Worm (Caenorhabditis elegans) whole organism, L1 larva: ENCODE measurements around the gene cyp-13A1.

ENCODE experiments used
- C16A3.4 ChIP-seq: fragments of 150-350 bp; optimal IDR thresholded peaks from 2 replicates; lab custom pipeline; 2014; ENCODE audit warnings: missing biosample characterization, missing genetic modification characterization
- egl-27 ChIP-seq, 2 experiments: fragments of 150-350 bp in 1 of 2; sonication (generic microtip); optimal IDR thresholded peaks; 3 replicates each; lab custom pipeline; 2017 to 2018; ENCODE audit warnings: missing biosample characterization in 2 of 2, missing genetic modification characterization in 2 of 2, missing genetic modification reagents in 2 of 2
- elt-2 ChIP-seq: sonication (generic microtip); optimal IDR thresholded peaks from 2 replicates; lab custom pipeline; 2016; ENCODE audit warnings: missing genetic modification characterization, mild to moderate bottlenecking, inconsistent platforms, missing compliant biosample characterization, missing genetic modification reagents
- elt-3 ChIP-seq, 6 experiments: fragments of 150-350 bp in 1 of 6; sonication (generic microtip); optimal IDR thresholded peaks; 2 replicates each; lab custom pipeline; 2017 to 2018; ENCODE audit warnings: missing biosample characterization in 6 of 6, missing genetic modification characterization in 6 of 6, inconsistent platforms in 1 of 6
- lsy-2 ChIP-seq, 2 experiments: fragments of 150-350 bp; optimal IDR thresholded peaks; 2 replicates each; lab custom pipeline; 2014; ENCODE audit warnings: missing biosample characterization in 2 of 2, missing genetic modification characterization in 2 of 2
- nhr-11 ChIP-seq: fragments of 150-350 bp; optimal IDR thresholded peaks from 2 replicates; lab custom pipeline; 2014; ENCODE audit warnings: missing biosample characterization, missing genetic modification characterization
- nhr-237 ChIP-seq: fragments of 150-350 bp; optimal IDR thresholded peaks from 2 replicates; lab custom pipeline; 2014; ENCODE audit warnings: missing biosample characterization, missing genetic modification characterization
- pqm-1 ChIP-seq: sonication (generic microtip); optimal IDR thresholded peaks from 3 replicates; lab custom pipeline; 2017; ENCODE audit warnings: missing biosample characterization, missing genetic modification characterization
- skn-1 ChIP-seq: fragments of 150-350 bp; optimal IDR thresholded peaks from 2 replicates; lab custom pipeline; 2014; ENCODE audit warnings: missing biosample characterization, missing genetic modification characterization
- unc-62 ChIP-seq: fragments of 150-350 bp; optimal IDR thresholded peaks from 2 replicates; lab custom pipeline; 2014; ENCODE audit warnings: missing biosample characterization, missing genetic modification reagents, missing genetic modification characterization

DNA sequence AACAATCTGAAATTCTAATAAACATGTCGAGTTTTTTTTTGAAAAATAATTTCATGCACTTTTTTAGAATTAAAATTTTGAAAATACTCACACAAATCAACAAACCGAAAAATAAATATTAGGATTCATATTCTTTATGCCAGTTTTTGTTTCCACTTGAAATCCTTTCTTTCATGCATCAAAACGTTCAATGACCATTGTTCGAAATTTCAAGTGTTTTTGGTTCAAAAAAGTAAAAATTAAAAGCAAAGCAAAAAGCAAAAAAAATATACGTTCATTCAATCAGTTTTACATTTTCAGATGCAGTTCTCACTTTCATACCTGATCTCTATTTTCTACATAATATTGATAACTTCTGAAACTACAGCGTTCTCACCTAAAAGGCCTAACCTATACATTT lies 28.1 kb downstream of the cyp-13A1 start, which contains the start of gene ZK1321.1:
- TF ChIP-seq egl-27 (tag; optimal IDR thresholded peaks at IDR 0.05; lab: Kevin White, UChicago): no peak
- no peak for TF ChIP-seq lsy-2 (tag; optimal IDR thresholded peaks at IDR 0.05; lab: Kevin White, UChicago)
- TF ChIP-seq elt-3 (tag; optimal IDR thresholded peaks at IDR 0.05; lab: Kevin White, UChicago): no peak
- no peak for TF ChIP-seq elt-2 (tag; lab: Kevin White, UChicago)
- TF ChIP-seq pqm-1 (tag; lab: Kevin White, UChicago): no peak
- TF ChIP-seq skn-1 (tag; lab: Kevin White, UChicago): no peak
- TF ChIP-seq nhr-237: no peak
- no peak for TF ChIP-seq C16A3.4 (tag; lab: Kevin White, UChicago)
- TF ChIP-seq unc-62: no peak
- TF ChIP-seq nhr-11 (tag; lab: Kevin White, UChicago): no peak
